Fruit fly (Drosophila melanogaster) whole organism: ENCODE data around the gene CG13376.

ENCODE experiments used
- CG8478 ChIP-seq: fragments of >200 bp; optimal IDR thresholded peaks from 2 replicates; lab custom pipeline; 2018; ENCODE audit warnings: inconsistent platforms
- Dll ChIP-seq: fragments of >200 bp; optimal IDR thresholded peaks from 2 replicates; lab custom pipeline; 2017
- EcR ChIP-seq, 2 experiments: fragments of >200 bp; optimal IDR thresholded peaks; 2 replicates each; lab custom pipeline; 2017; ENCODE audit warnings: missing biosample characterization in 2 of 2, missing genetic modification characterization in 2 of 2, missing genetic modification reagents in 2 of 2
- pan ChIP-seq: fragments of >200 bp; optimal IDR thresholded peaks from 2 replicates; lab custom pipeline; 2017
- psq ChIP-seq: fragments of >200 bp; optimal IDR thresholded peaks from 2 replicates; lab custom pipeline; 2017
- usp ChIP-seq: fragments of >200 bp; optimal IDR thresholded peaks from 2 replicates; lab custom pipeline; 2017; ENCODE audit warnings: missing biosample characterization, missing genetic modification characterization, mixed read lengths

CG13376 gene

dm6 chrX:266978-267439, at the start of gene CG13376:
TSS of gene CG13376 (minus strand) at chrX:267028.
- TF ChIP-seq Dll (lab: Kevin White, UChicago) (no peak), EcR (GFP tag; optimal IDR thresholded peaks at IDR 0.05; lab: Kevin White, UChicago) (no peak), usp (GFP tag; lab: Kevin White, UChicago) (no peak), pan (lab: Kevin White, UChicago) (no peak), psq (lab: Kevin White, UChicago) (no peak), CG8478 (lab: Kevin White, UChicago) (no peak)

DNA sequence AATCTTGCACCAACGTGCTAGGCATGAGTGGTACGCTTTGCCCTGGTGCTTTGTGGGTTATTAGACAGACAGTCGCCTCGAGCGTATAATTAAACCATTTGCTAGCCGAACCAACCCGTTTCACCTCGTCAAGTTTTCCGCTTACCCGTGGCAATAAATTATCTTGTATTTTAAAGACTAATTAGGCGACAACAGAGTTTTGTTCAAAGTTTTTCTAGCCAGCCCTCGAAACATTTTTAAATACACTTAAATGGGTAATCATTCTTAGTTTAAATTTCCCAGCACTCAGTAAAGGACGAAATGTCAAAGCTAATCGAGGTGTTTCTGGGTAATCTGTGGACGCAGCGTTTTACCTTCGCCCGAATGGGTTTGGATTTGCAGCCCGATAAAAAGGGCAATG, 48.0 kb upstream of the CG13376 start, which contains the start of gene Or1a:
Or1a (plus strand) TSS at position 301 of the 400 bp plus-strand sequence.
- TF ChIP-seq EcR (GFP tag; optimal IDR thresholded peaks at IDR 0.05; lab: Kevin White, UChicago) (no peak), pan (lab: Kevin White, UChicago) (no peak), usp (GFP tag; lab: Kevin White, UChicago) (no peak), psq (lab: Kevin White, UChicago) (no peak), Dll (lab: Kevin White, UChicago) (no peak), CG8478 (lab: Kevin White, UChicago) (no peak)

DNA sequence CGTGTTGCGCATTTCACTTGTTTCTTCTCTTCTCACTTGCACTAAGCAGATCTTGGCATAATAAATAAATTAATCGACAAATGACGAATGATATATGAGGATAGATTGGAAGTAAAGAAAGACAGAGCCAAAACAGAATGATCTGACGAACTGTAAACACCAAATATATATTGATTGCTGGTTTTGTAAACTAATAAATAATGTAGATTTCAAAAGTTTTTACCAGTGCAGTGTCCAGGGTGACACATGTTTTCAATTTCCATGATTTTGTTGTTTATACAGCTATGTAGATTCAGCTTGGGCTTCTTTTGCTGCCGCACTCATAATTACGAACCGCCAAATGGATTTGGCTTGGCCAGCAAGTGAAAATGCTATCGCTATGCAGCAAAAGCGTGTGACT, 44.5 kb upstream of the CG13376 start:
- TF ChIP-seq psq (lab: Kevin White, UChicago) (no peak), usp (GFP tag; lab: Kevin White, UChicago) (no peak), EcR (GFP tag; optimal IDR thresholded peaks at IDR 0.05; lab: Kevin White, UChicago) (no peak), pan (lab: Kevin White, UChicago) (no peak), Dll (lab: Kevin White, UChicago) (no peak), CG8478 (lab: Kevin White, UChicago) (no peak)

DNA sequence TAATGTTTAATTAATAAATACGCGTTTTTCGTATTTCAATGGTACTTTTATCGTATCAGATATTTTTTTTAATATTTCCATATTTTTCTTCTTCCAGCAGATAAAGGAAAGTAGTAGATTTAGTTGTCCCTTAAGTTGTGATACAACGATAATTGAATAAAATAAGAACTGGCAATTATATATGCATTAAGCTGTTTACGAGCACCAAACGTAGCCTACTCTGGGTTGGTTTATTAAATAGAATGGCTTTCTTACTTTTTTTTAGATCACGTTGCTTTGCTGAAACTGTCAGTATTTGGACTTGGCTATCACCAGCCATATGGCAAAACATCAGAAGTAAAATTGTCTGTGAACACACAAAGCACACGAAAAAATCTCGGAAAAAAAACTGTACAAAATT, 40.6 kb upstream of the CG13376 start, which contains the start of gene CG12470:
CG12470 (plus strand) TSS at position 301 of the 400 bp plus-strand sequence.
- no peak for TF ChIP-seq CG8478 (lab: Kevin White, UChicago)
- no peak for TF ChIP-seq EcR (GFP tag; optimal IDR thresholded peaks at IDR 0.05; lab: Kevin White, UChicago)
- no peak for TF ChIP-seq usp (GFP tag; lab: Kevin White, UChicago)
- no peak for TF ChIP-seq Dll (lab: Kevin White, UChicago)
- TF ChIP-seq pan (lab: Kevin White, UChicago): no peak
- no peak for TF ChIP-seq psq (lab: Kevin White, UChicago)

- TF ChIP-seq psq (lab: Kevin White, UChicago): no peak
- TF ChIP-seq EcR (GFP tag; optimal IDR thresholded peaks at IDR 0.05; lab: Kevin White, UChicago): no peak
- no peak for TF ChIP-seq usp (GFP tag; lab: Kevin White, UChicago)
- no peak for TF ChIP-seq pan (lab: Kevin White, UChicago)
- no peak for TF ChIP-seq Dll (lab: Kevin White, UChicago)
- TF ChIP-seq CG8478 (lab: Kevin White, UChicago): no peak
Measured at dm6 chrX:294839-295238, 28.0 kb upstream of the CG13376 start, which contains the start of gene CG13375. TSS of gene CG13375 (minus strand) at chrX:294962.

DNA sequence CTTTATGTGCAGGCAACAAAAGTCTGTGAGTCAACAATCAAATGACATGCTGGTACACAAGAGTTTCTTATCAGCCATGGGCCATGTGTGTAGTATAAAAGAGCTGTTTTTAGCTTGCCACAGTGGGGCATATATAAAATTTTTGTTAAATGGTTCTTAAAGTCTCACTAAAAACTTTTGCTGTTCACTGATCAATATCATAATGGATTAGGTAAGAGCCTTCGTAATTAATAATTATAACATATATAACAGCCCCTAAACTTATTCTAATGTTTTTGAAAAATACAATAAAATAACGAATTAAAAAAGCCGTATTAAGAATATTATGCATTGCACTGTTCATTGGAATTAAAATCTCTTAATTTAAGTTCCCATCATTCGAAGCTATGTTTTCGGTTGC, 26.4 kb upstream of the CG13376 start:
- TF ChIP-seq CG8478 (lab: Kevin White, UChicago) (no peak), usp (GFP tag; lab: Kevin White, UChicago) (no peak), Dll (lab: Kevin White, UChicago) (no peak), psq (lab: Kevin White, UChicago) (no peak), EcR (GFP tag; optimal IDR thresholded peaks at IDR 0.05; lab: Kevin White, UChicago) (no peak), pan (lab: Kevin White, UChicago) (no peak)

DNA sequence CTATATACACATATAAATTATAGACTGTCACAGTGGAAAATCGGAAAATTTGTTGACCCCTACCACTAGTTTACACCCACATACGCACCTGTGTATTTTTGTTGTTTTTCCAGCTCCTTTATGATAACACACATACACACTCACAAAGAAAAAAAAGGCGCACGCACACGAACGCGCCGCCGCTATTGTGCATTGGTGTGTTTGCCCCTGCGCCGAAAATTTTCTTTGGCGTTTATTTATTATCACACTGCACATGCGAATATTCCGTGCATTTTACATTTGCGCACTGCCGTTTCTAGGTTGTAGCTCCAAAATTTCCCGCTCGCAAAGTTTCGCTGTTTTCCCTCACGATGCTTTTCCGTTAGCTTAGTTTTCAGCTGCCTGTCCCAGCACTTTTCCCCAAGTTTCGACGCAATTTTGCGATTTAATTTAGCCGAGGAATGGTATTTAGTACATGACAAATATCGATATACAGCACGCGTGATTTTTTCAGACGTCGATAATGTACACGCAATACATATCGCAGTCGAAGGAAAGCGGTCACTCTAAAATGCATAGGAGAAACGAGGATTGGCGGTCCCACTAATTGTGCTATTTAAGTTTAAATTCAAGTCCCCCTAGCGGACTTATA, 12.4 kb upstream of the CG13376 start, which contains the start of the genes CG3777 and ewg:
CG3777 (plus strand) TSS at position 607 of the 631 bp plus-strand sequence.
ewg (minus strand) TSS at position 622 of the 631 bp plus-strand sequence.
- TF ChIP-seq Dll (lab: Kevin White, UChicago): no peak
- TF ChIP-seq psq (lab: Kevin White, UChicago): no peak
- no peak for TF ChIP-seq EcR (GFP tag; optimal IDR thresholded peaks at IDR 0.05; lab: Kevin White, UChicago)
- no peak for TF ChIP-seq usp (GFP tag; lab: Kevin White, UChicago)
- no peak for TF ChIP-seq CG8478 (lab: Kevin White, UChicago)
- TF ChIP-seq pan (lab: Kevin White, UChicago): no peak

- TF ChIP-seq pan (lab: Kevin White, UChicago): no peak
- TF ChIP-seq Dll (lab: Kevin White, UChicago): no peak
- no peak for TF ChIP-seq psq (lab: Kevin White, UChicago)
- TF ChIP-seq usp (GFP tag; lab: Kevin White, UChicago): no peak
- TF ChIP-seq CG8478 (lab: Kevin White, UChicago): no peak
Measured at dm6 chrX:278370-279096, 11.7 kb upstream of the CG13376 start.

DNA sequence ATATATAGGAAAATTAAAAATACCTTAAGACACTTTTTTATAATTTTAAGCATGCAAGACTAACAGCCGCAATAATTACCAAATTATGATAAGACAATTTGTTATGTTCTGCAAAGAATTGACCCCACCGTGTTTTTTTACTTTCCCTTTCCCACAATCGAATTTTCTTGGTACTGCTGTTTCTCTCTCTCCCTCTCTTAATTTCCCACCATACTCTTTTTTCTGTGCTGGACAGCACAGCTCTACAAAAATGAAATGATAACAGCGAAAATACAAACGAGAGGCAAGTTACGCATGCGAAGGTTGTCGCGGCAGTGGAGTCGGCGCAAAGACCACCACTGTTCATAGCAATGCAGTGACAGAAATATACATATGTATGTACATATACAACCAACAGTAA, 11.1 kb upstream of the CG13376 start:
- TF ChIP-seq Dll (lab: Kevin White, UChicago) (no peak), psq (lab: Kevin White, UChicago) (no peak), usp (GFP tag; lab: Kevin White, UChicago) (no peak), pan (lab: Kevin White, UChicago) (no peak), CG8478 (lab: Kevin White, UChicago) (no peak), EcR (GFP tag; optimal IDR thresholded peaks at IDR 0.05; lab: Kevin White, UChicago) (no peak)

dm6 chrX:276569-276968, 9.7 kb upstream of the CG13376 start:
- no peak for TF ChIP-seq usp (GFP tag; lab: Kevin White, UChicago)
- no peak for TF ChIP-seq pan (lab: Kevin White, UChicago)
- TF ChIP-seq psq (lab: Kevin White, UChicago): no peak
- no peak for TF ChIP-seq EcR (GFP tag; optimal IDR thresholded peaks at IDR 0.05; lab: Kevin White, UChicago)
- no peak for TF ChIP-seq CG8478 (lab: Kevin White, UChicago)
- no peak for TF ChIP-seq Dll (lab: Kevin White, UChicago)
